Worm (Caenorhabditis elegans) whole organism, midembryonic: Measurements from ENCODE around the gene R03H10.2.

Experiments used
- T22C8.4 ChIP-seq: fragments of 200-800 bp; sonication (Bioruptor generic); IDR thresholded peaks from 2 replicates; pipeline ENCODE4 v1.3.6; 2022; ENCODE audit warnings: missing genetic modification characterization, missing compliant biosample characterization
- cog-1 ChIP-seq: sonication (generic microtip); optimal IDR thresholded peaks from 2 replicates; lab custom pipeline; 2016; ENCODE audit warnings: missing genetic modification characterization, missing compliant biosample characterization
- flt-1 ChIP-seq: fragments of 200-800 bp; sonication (Bioruptor generic); IDR thresholded peaks from 2 replicates; pipeline ENCODE4 v1.3.6; 2022; ENCODE audit warnings: missing genetic modification characterization, missing compliant biosample characterization
- klf-2 ChIP-seq: fragments of 200-800 bp; sonication (Bioruptor generic); conservative IDR thresholded peaks from 2 replicates; pipeline ENCODE4 v1.3.6; 2022; ENCODE audit warnings: missing genetic modification reagents, missing genetic modification characterization, missing compliant biosample characterization
- med-1 ChIP-seq: sonication (generic microtip); optimal IDR thresholded peaks from 2 replicates; lab custom pipeline; 2017; ENCODE audit warnings: missing genetic modification characterization, mild to moderate bottlenecking, missing compliant biosample characterization, antibody characterized with exemption, missing genetic modification reagents; ENCODE audit not compliant: insufficient read depth
- ref-1 ChIP-seq: fragments of 200-800 bp; sonication (Bioruptor generic); conservative IDR thresholded peaks from 2 replicates; pipeline ENCODE4 v1.3.6; 2022; ENCODE audit warnings: missing genetic modification reagents, missing genetic modification characterization, missing compliant biosample characterization
- tab-1 ChIP-seq: fragments of 200-800 bp; sonication (Bioruptor generic); IDR thresholded peaks from 2 replicates; pipeline ENCODE4 v1.3.6; 2022; ENCODE audit warnings: missing genetic modification characterization, missing compliant biosample characterization
- ztf-23 ChIP-seq: fragments of 200-800 bp; sonication (Bioruptor generic); IDR thresholded peaks from 2 replicates; pipeline ENCODE4 v1.3.6; 2022; ENCODE audit warnings: missing genetic modification reagents, missing genetic modification characterization, missing compliant biosample characterization
- ztf-29 ChIP-seq: fragments of 200-800 bp; sonication (Bioruptor generic); IDR thresholded peaks from 2 replicates; pipeline ENCODE4 v1.3.6; 2022; ENCODE audit warnings: missing genetic modification reagents, missing genetic modification characterization, missing compliant biosample characterization

DNA sequence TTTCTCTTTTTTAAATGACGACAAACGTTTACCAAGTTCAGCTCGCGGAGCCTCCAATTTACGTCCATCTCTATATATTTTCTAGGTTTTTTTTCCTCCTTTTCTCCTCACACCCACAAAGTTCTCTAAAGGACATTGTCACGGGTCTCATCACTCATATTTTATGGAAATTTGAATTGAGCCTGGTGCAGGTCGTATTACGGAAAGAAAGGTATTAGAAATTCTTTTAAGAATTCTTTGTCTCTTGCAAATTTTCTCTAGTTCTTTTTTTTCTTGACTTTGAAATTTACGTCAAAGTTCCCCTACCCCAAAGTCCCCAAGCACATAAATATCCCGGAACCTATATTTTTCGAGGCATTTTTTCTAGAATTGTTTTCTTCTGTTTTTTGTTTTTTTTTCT is 37.1 kb upstream of the R03H10.2 start:
- TF ChIP-seq ztf-29 (GFP tag; lab: Robert Waterston, UW) = no peak
- no peak for TF ChIP-seq tab-1 (GFP tag; lab: Robert Waterston, UW)
- no peak for TF ChIP-seq cog-1
- TF ChIP-seq flt-1 = no peak
- no peak for TF ChIP-seq ztf-23 (GFP tag; lab: Robert Waterston, UW)
- no peak for TF ChIP-seq med-1 (GFP tag; lab: Kevin White, UChicago)
- TF ChIP-seq ref-1 = no peak
- TF ChIP-seq T22C8.4 = no peak
- TF ChIP-seq klf-2 (GFP tag; lab: Robert Waterston, UW) = no peak
